Fruit fly (Drosophila melanogaster): ENCODE data around the gene CG15927.

DNA sequence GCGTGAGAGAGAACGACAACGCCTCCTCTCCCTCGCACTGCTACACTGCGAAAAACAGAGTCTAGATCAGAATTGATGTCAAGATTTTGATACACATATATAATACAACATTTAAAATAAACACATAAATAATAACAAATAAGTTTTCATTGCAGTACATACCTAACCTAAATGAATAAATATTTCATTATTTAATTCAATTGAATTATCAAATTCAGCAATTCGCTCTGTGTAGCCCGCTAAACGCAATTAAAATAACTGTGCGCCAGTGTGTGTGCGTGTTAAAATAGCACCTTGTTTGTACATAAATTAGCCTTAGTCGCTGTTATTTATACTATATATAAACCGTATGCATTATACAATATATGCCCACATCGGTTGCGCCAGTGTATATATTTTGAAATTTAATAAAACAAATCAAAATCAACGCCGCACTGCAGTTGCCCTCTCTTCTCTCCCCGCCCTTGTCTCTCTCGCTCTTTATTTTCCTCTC is 17.8 kb downstream of the CG15927 start:
- TF ChIP-seq psq (optimal IDR thresholded peaks at IDR 0.05) (no peak), usp (GFP tag; optimal IDR thresholded peaks at IDR 0.05) (no peak), CG8478 (optimal IDR thresholded peaks at IDR 0.05) (no peak), pan (optimal IDR thresholded peaks at IDR 0.05) (no peak), EcR (GFP tag; optimal IDR thresholded peaks at IDR 0.05) (no peak)
